Fruit fly (Drosophila melanogaster) whole organism: Measurements from ENCODE around the gene CG32407.

Source experiments
- CG8478 ChIP-seq: fragments of >200 bp; optimal IDR thresholded peaks from 2 replicates; lab custom pipeline; 2018; ENCODE audit warnings: inconsistent platforms
- Dll ChIP-seq: fragments of >200 bp; optimal IDR thresholded peaks from 2 replicates; lab custom pipeline; 2017
- EcR ChIP-seq, 2 experiments: fragments of >200 bp; optimal IDR thresholded peaks; 2 replicates each; lab custom pipeline; 2017; ENCODE audit warnings: missing biosample characterization in 2 of 2, missing genetic modification characterization in 2 of 2, missing genetic modification reagents in 2 of 2
- pan ChIP-seq: fragments of >200 bp; optimal IDR thresholded peaks from 2 replicates; lab custom pipeline; 2017
- psq ChIP-seq: fragments of >200 bp; optimal IDR thresholded peaks from 2 replicates; lab custom pipeline; 2017
- usp ChIP-seq: fragments of >200 bp; optimal IDR thresholded peaks from 2 replicates; lab custom pipeline; 2017; ENCODE audit warnings: missing biosample characterization, missing genetic modification characterization, mixed read lengths

DNA sequence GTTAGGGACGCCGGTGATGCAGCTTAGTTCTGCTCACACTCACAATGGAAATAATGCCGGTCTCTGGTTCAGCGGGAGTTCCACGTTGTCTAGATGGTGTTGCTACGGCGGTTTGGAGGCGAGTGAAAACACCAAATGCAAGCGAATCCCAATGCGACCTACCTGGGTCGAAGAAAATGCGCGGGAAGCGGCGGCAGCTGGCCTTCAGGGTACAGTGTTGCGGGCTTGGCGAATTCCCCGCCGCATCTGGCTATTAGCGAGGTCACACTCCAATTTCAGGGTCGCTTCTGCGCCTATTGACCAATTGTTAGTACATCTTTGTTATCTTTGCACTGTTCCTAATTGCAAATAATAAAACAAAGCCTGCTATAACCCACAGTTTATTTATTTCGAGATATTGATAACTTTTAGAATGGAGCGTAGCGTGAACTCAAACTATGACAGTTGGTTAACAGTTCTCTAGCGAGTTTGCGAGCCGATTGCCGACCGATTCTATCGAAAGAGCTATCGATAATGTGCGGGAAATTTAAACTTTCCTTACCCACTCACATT is 10.6 kb downstream of the CG32407 start, which contains the start of gene Rcc1:
- TF ChIP-seq psq (lab: Kevin White, UChicago): no peak
- TF ChIP-seq CG8478: no peak
- no peak for TF ChIP-seq pan (lab: Kevin White, UChicago)
- no peak for TF ChIP-seq Dll (lab: Kevin White, UChicago)
- TF ChIP-seq EcR (GFP tag; optimal IDR thresholded peaks at IDR 0.05; lab: Kevin White, UChicago): no peak
- no peak for TF ChIP-seq usp (GFP tag; lab: Kevin White, UChicago)
